Fruit fly (Drosophila melanogaster) whole organism, embryonic: Measurements from ENCODE around the gene CG10651.

Experiments
- BEAF-32 ChIP-seq: fragments of 200-800 bp; sonication (Bioruptor generic); optimal IDR thresholded peaks from 3 replicates; lab custom pipeline; 2017; ENCODE audit warnings: missing biosample characterization, missing genetic modification characterization, mild to moderate bottlenecking, moderate library complexity, missing genetic modification reagents
- CG10462 ChIP-seq: fragments of 200-800 bp; sonication (Bioruptor generic); optimal IDR thresholded peaks from 2 replicates; lab custom pipeline; 2016; ENCODE audit warnings: missing biosample characterization, missing genetic modification characterization
- CG11093 ChIP-seq: fragments of 200-800 bp; sonication (Bioruptor generic); IDR thresholded peaks from 3 replicates; pipeline ENCODE4 v1.3.6; 2022; ENCODE audit warnings: missing biosample characterization, missing genetic modification characterization
- CG13123 ChIP-seq: fragments of 200-800 bp; sonication (Bioruptor generic); optimal IDR thresholded peaks from 2 replicates; lab custom pipeline; 2016; ENCODE audit warnings: missing biosample characterization, missing genetic modification characterization
- CG13287 ChIP-seq: fragments of 200-800 bp; sonication (Bioruptor generic); IDR thresholded peaks from 2 replicates; pipeline ENCODE4 v1.3.6; 2022; ENCODE audit warnings: missing biosample characterization, missing genetic modification characterization; ENCODE audit not compliant: partially characterized antibody
- CG13296 ChIP-seq: fragments of 200-800 bp; sonication (Bioruptor generic); optimal IDR thresholded peaks from 3 replicates; lab custom pipeline; 2018; ENCODE audit warnings: missing biosample characterization, mild to moderate bottlenecking, missing genetic modification characterization
- CG15514 ChIP-seq: fragments of 200-800 bp; sonication (Bioruptor generic); optimal IDR thresholded peaks from 3 replicates; lab custom pipeline; 2017; ENCODE audit warnings: missing biosample characterization, missing genetic modification characterization, mild to moderate bottlenecking, moderate library complexity, missing genetic modification reagents
- CG16813 ChIP-seq: fragments of 200-800 bp; sonication (Bioruptor generic); IDR thresholded peaks from 3 replicates; pipeline ENCODE4 v1.3.6; 2022; ENCODE audit warnings: missing biosample characterization, missing genetic modification characterization; ENCODE audit not compliant: partially characterized antibody
- CG17612 ChIP-seq: fragments of 200-800 bp; sonication (Bioruptor generic); IDR thresholded peaks from 2 replicates; pipeline ENCODE4 v1.3.6; 2022; ENCODE audit warnings: missing biosample characterization, missing genetic modification characterization
- CG18619 ChIP-seq: fragments of 200-800 bp; sonication (Bioruptor generic); optimal IDR thresholded peaks from 3 replicates; lab custom pipeline; 2017; ENCODE audit warnings: missing biosample characterization, mild to moderate bottlenecking, missing genetic modification characterization
- CG2712 ChIP-seq: fragments of 200-800 bp; optimal IDR thresholded peaks from 3 replicates; lab custom pipeline; 2019; ENCODE audit warnings: missing biosample characterization, mild to moderate bottlenecking, missing genetic modification characterization, moderate library complexity
- CG2875 ChIP-seq: fragments of 200-800 bp; sonication (Bioruptor generic); optimal IDR thresholded peaks from 2 replicates; lab custom pipeline; 2017; ENCODE audit warnings: missing biosample characterization, mild to moderate bottlenecking, missing genetic modification characterization, missing genetic modification reagents
- CG30431 ChIP-seq: fragments of 200-800 bp; sonication (Bioruptor generic); optimal IDR thresholded peaks from 2 replicates; lab custom pipeline; 2017; ENCODE audit warnings: missing biosample characterization, missing genetic modification characterization
- CG31388 ChIP-seq: fragments of 200-800 bp; sonication (Bioruptor generic); optimal IDR thresholded peaks from 2 replicates; lab custom pipeline; 2016; ENCODE audit warnings: missing biosample characterization, missing genetic modification characterization
- CG4360 ChIP-seq: fragments of 200-800 bp; sonication (Bioruptor generic); IDR thresholded peaks from 2 replicates; pipeline ENCODE4 v1.3.6; 2022; ENCODE audit warnings: missing biosample characterization, missing genetic modification characterization
- CG4617 ChIP-seq: fragments of 200-800 bp; sonication (Bioruptor generic); optimal IDR thresholded peaks from 3 replicates; lab custom pipeline; 2016; ENCODE audit warnings: missing biosample characterization, missing genetic modification characterization, borderline replicate concordance
- CG4854 ChIP-seq: fragments of 200-800 bp; sonication (Bioruptor generic); optimal IDR thresholded peaks from 2 replicates; lab custom pipeline; 2016; ENCODE audit warnings: missing biosample characterization, missing genetic modification characterization, inconsistent platforms
- CG6854 ChIP-seq: fragments of 200-800 bp; sonication (Bioruptor generic); optimal IDR thresholded peaks from 3 replicates; lab custom pipeline; 2017; ENCODE audit warnings: missing biosample characterization, mild to moderate bottlenecking, missing genetic modification characterization
- CG7987 ChIP-seq: fragments of 200-800 bp; sonication (Bioruptor generic); optimal IDR thresholded peaks from 2 replicates; lab custom pipeline; 2018; ENCODE audit warnings: missing biosample characterization, mild to moderate bottlenecking, missing genetic modification characterization, moderate library complexity
- CG8290 ChIP-seq, 3 experiments: fragments of 200-800 bp; sonication (Bioruptor generic); optimal IDR thresholded peaks; 2 replicates each; lab custom pipeline; 2016 to 2019; ENCODE audit warnings: missing biosample characterization in 3 of 3, missing genetic modification characterization in 3 of 3, mild to moderate bottlenecking in 2 of 3, moderate library complexity in 1 of 3
- CG8359 ChIP-seq: fragments of 200-800 bp; sonication (Bioruptor generic); optimal IDR thresholded peaks from 2 replicates; lab custom pipeline; 2017; ENCODE audit warnings: missing biosample characterization, mild to moderate bottlenecking, missing genetic modification characterization, borderline replicate concordance
- CTCF ChIP-seq: fragments of 200-800 bp; sonication (Bioruptor generic); optimal IDR thresholded peaks from 2 replicates; lab custom pipeline; 2017; ENCODE audit warnings: missing biosample characterization, mild to moderate bottlenecking, missing genetic modification characterization, moderate library complexity
- Gug ChIP-seq: fragments of 200-800 bp; sonication (Bioruptor generic); IDR thresholded peaks from 4 replicates; pipeline ENCODE4 v1.3.6; 2022; ENCODE audit warnings: missing biosample characterization, missing genetic modification characterization
- Hey ChIP-seq: fragments of 200-800 bp; sonication (Bioruptor generic); optimal IDR thresholded peaks from 3 replicates; lab custom pipeline; 2018; ENCODE audit warnings: missing biosample characterization, mild to moderate bottlenecking, missing genetic modification characterization
- MTF-1 ChIP-seq: fragments of 200-800 bp; sonication (Bioruptor generic); optimal IDR thresholded peaks from 2 replicates; lab custom pipeline; 2018; ENCODE audit warnings: missing biosample characterization, mild to moderate bottlenecking, missing genetic modification characterization, borderline replicate concordance
- Meics ChIP-seq: fragments of 200-800 bp; sonication (Bioruptor generic); optimal IDR thresholded peaks from 2 replicates; lab custom pipeline; 2017; ENCODE audit warnings: missing biosample characterization, mild to moderate bottlenecking, missing genetic modification characterization
- Nf-YB ChIP-seq: fragments of 200-800 bp; sonication (Bioruptor generic); optimal IDR thresholded peaks from 3 replicates; lab custom pipeline; 2019; ENCODE audit warnings: missing biosample characterization, mild to moderate bottlenecking, missing genetic modification characterization, moderate library complexity
- Ptx1 ChIP-seq: fragments of 200-800 bp; sonication (Bioruptor generic); IDR thresholded peaks from 2 replicates; pipeline ENCODE4 v1.3.6; 2022; ENCODE audit warnings: missing biosample characterization, missing genetic modification characterization
- Rx ChIP-seq: fragments of 200-800 bp; sonication (Bioruptor generic); IDR thresholded peaks from 2 replicates; pipeline ENCODE4 v1.3.6; 2022; ENCODE audit warnings: missing biosample characterization, missing genetic modification characterization
- Side ChIP-seq: fragments of 200-800 bp; sonication (Bioruptor generic); optimal IDR thresholded peaks from 2 replicates; lab custom pipeline; 2016; ENCODE audit warnings: missing biosample characterization, missing genetic modification characterization
- TFAM ChIP-seq: fragments of 200-800 bp; sonication (Bioruptor generic); optimal IDR thresholded peaks from 2 replicates; lab custom pipeline; 2017; ENCODE audit warnings: missing biosample characterization, missing genetic modification characterization, inconsistent platforms
- Taf1 ChIP-seq: fragments of 200-800 bp; sonication (Bioruptor generic); IDR thresholded peaks from 2 replicates; pipeline ENCODE4 v1.3.6; 2022; ENCODE audit warnings: missing biosample characterization, missing genetic modification characterization
- bab2 ChIP-seq: fragments of 200-800 bp; sonication (Bioruptor generic); optimal IDR thresholded peaks from 2 replicates; lab custom pipeline; 2016; ENCODE audit warnings: missing biosample characterization, missing genetic modification characterization
- dati ChIP-seq: fragments of 200-800 bp; sonication (Bioruptor generic); IDR thresholded peaks from 2 replicates; pipeline ENCODE4 v1.3.6; 2022; ENCODE audit warnings: missing biosample characterization, missing genetic modification characterization
- eve ChIP-seq, 2 experiments: fragments of >200 bp; optimal IDR thresholded peaks; 2 replicates each; lab custom pipeline; 2017; ENCODE audit warnings: missing biosample characterization in 2 of 2, missing genetic modification characterization in 2 of 2
- gsb ChIP-seq: fragments of 200-800 bp; sonication (Bioruptor generic); IDR thresholded peaks from 2 replicates; pipeline ENCODE4 v1.3.6; 2022; ENCODE audit warnings: missing biosample characterization, missing genetic modification characterization
- hth ChIP-seq: fragments of >200 bp; optimal IDR thresholded peaks from 2 replicates; lab custom pipeline; 2017; ENCODE audit warnings: inconsistent platforms
- ind ChIP-seq: fragments of 200-800 bp; sonication (Bioruptor generic); optimal IDR thresholded peaks from 3 replicates; lab custom pipeline; 2016; ENCODE audit warnings: missing biosample characterization, missing genetic modification characterization
- ken ChIP-seq: fragments of 200-800 bp; sonication (Bioruptor generic); IDR thresholded peaks from 3 replicates; pipeline ENCODE4 v1.3.6; 2022; ENCODE audit warnings: missing biosample characterization, missing genetic modification characterization
- lilli ChIP-seq: fragments of 200-800 bp; sonication (Bioruptor generic); optimal IDR thresholded peaks from 3 replicates; lab custom pipeline; 2016; ENCODE audit warnings: missing biosample characterization, missing genetic modification characterization
- luna ChIP-seq: fragments of 200-800 bp; sonication (Bioruptor generic); optimal IDR thresholded peaks from 2 replicates; lab custom pipeline; 2016; ENCODE audit warnings: missing biosample characterization, missing genetic modification characterization
- pnt ChIP-seq: fragments of 200-800 bp; sonication (Bioruptor generic); optimal IDR thresholded peaks from 3 replicates; lab custom pipeline; 2016; ENCODE audit warnings: missing biosample characterization, missing genetic modification characterization
- slbo ChIP-seq: fragments of 200-800 bp; sonication (Bioruptor generic); IDR thresholded peaks from 2 replicates; pipeline ENCODE4 v1.3.6; 2022; ENCODE audit warnings: missing biosample characterization, missing genetic modification characterization
- slou ChIP-seq: fragments of 200-800 bp; sonication (Bioruptor generic); optimal IDR thresholded peaks from 3 replicates; lab custom pipeline; 2016; ENCODE audit warnings: missing biosample characterization, missing genetic modification characterization
- sob ChIP-seq: fragments of 200-800 bp; sonication (Bioruptor generic); IDR thresholded peaks from 2 replicates; pipeline ENCODE4 v1.3.6; 2022; ENCODE audit warnings: missing biosample characterization, missing genetic modification characterization
- sr ChIP-seq: fragments of 200-800 bp; sonication (Bioruptor generic); IDR thresholded peaks from 3 replicates; pipeline ENCODE4 v1.3.6; 2022; ENCODE audit warnings: missing biosample characterization, missing genetic modification characterization
- sug ChIP-seq: fragments of 200-800 bp; optimal IDR thresholded peaks from 2 replicates; lab custom pipeline; 2019; ENCODE audit warnings: missing biosample characterization, mild to moderate bottlenecking, missing genetic modification characterization, moderate library complexity
- tin ChIP-seq: fragments of 200-800 bp; sonication (Bioruptor generic); optimal IDR thresholded peaks from 3 replicates; lab custom pipeline; 2016; ENCODE audit warnings: missing biosample characterization, missing genetic modification characterization
- tio ChIP-seq: fragments of 200-800 bp; sonication (Bioruptor generic); optimal IDR thresholded peaks from 2 replicates; lab custom pipeline; 2017; ENCODE audit warnings: missing biosample characterization, missing genetic modification characterization, inconsistent platforms
- trem ChIP-seq: fragments of 200-800 bp; optimal IDR thresholded peaks from 3 replicates; lab custom pipeline; 2019; ENCODE audit warnings: missing biosample characterization, mild to moderate bottlenecking, missing genetic modification characterization, moderate library complexity
- trh ChIP-seq: fragments of 200-800 bp; sonication (Bioruptor generic); optimal IDR thresholded peaks from 2 replicates; lab custom pipeline; 2016; ENCODE audit warnings: missing biosample characterization, missing genetic modification characterization
- unpg ChIP-seq: fragments of 200-800 bp; sonication (Bioruptor generic); optimal IDR thresholded peaks from 3 replicates; lab custom pipeline; 2018; ENCODE audit warnings: missing biosample characterization, mild to moderate bottlenecking, missing genetic modification characterization, moderate library complexity

CG10651 gene

dm6 chr2L:20093794-20094193 lies 40.9 kb downstream of the CG10651 start, which contains the start of the genes Taf13 and nesd (continued):
- TF ChIP-seq CG13123 (GFP tag; lab: Kevin White, UChicago) (no peak), Nf-YB (GFP tag; lab: Kevin White, UChicago) (no peak), gsb (GFP tag; lab: Robert Waterston, UW) (no peak), Hey (tag; lab: Kevin White, UChicago) (no peak), CG8359 (GFP tag; lab: Kevin White, UChicago) (no peak), CG16813 (GFP tag; lab: Robert Waterston, UW) (peak; percentile 74), slbo (GFP tag; lab: Robert Waterston, UW) (peak; percentile 46), tin (GFP tag; lab: Kevin White, UChicago) (peak; percentile 30), CG30431 (GFP tag; lab: Kevin White, UChicago) (no peak), CG18619 (GFP tag; lab: Kevin White, UChicago) (peak; percentile 1), TFAM (GFP tag; lab: Kevin White, UChicago) (no peak), CTCF (GFP tag; lab: Kevin White, UChicago) (no peak), CG2712 (tag; lab: Kevin White, UChicago) (peak; percentile 64), CG4854 (GFP tag; lab: Kevin White, UChicago) (peak; percentile 10), slou (GFP tag; lab: Kevin White, UChicago) (peak; percentile 33), Meics (peak; percentile 42), Ptx1 (GFP tag; lab: Robert Waterston, UW) (no peak), tio (no peak), CG6854 (GFP tag; lab: Kevin White, UChicago) (no peak), CG4617 (GFP tag; lab: Kevin White, UChicago) (peak; percentile 40), eve (GFP tag; optimal IDR thresholded peaks at IDR 0.05; lab: Kevin White, UChicago) (no peak), CG31388 (GFP tag; lab: Kevin White, UChicago) (no peak), luna (GFP tag; lab: Kevin White, UChicago) (no peak), hth (lab: Kevin White, UChicago) (no peak), CG11093 (GFP tag; lab: Robert Waterston, UW) (no peak), trh (GFP tag; lab: Kevin White, UChicago) (no peak), MTF-1 (no peak), CG17612 (GFP tag; lab: Robert Waterston, UW) (no peak), bab2 (no peak), BEAF-32 (GFP tag; lab: Kevin White, UChicago) (peak; percentile 85), lilli (GFP tag; lab: Kevin White, UChicago) (peak; percentile 62), Gug (GFP tag; lab: Robert Waterston, UW) (no peak), sr (no peak), ken (GFP tag; lab: Robert Waterston, UW) (no peak), CG13287 (GFP tag; lab: Robert Waterston, UW) (peak; percentile 82), CG10462 (GFP tag; lab: Kevin White, UChicago) (no peak), unpg (GFP tag; lab: Kevin White, UChicago) (peak; percentile 26), dati (GFP tag; lab: Robert Waterston, UW) (no peak), Rx (no peak), ind (GFP tag; lab: Kevin White, UChicago) (peak; percentile 21), Side (GFP tag; lab: Kevin White, UChicago) (no peak), pnt (GFP tag; lab: Kevin White, UChicago) (no peak), Taf1 (GFP tag; lab: Robert Waterston, UW) (no peak), trem (tag; lab: Kevin White, UChicago) (peak; percentile 74), CG2875 (GFP tag; lab: Kevin White, UChicago) (no peak), CG7987 (GFP tag; lab: Kevin White, UChicago) (no peak), CG8290 (GFP tag; optimal IDR thresholded peaks at IDR 0.05; lab: Kevin White, UChicago) (peak; percentile 53), CG8290 (tag; optimal IDR thresholded peaks at IDR 0.05; lab: Kevin White, UChicago) (peak in 1 of 2 experiments; percentile 32), CG13296 (no peak), sug (peak; percentile 71), sob (GFP tag; lab: Robert Waterston, UW) (0 out of 2 replicates have a peak, but pooled peaks have one; percentile 17), CG15514 (GFP tag; lab: Kevin White, UChicago) (peak; percentile 65), CG4360 (GFP tag; lab: Robert Waterston, UW) (no peak)
